Worm (Caenorhabditis elegans) whole organism, mixed stage, embryonic: Measurements from ENCODE around the gene rpl-42.

Experiments
- blmp-1 ChIP-seq: fragments of 150-350 bp; optimal IDR thresholded peaks from 2 replicates; lab custom pipeline; 2014; ENCODE audit warnings: missing biosample characterization, missing genetic modification characterization
- lin-13 ChIP-seq: fragments of 150-350 bp; optimal IDR thresholded peaks from 2 replicates; lab custom pipeline; 2014; ENCODE audit warnings: missing biosample characterization, missing genetic modification characterization
- nhr-12 ChIP-seq: fragments of 150-350 bp; optimal IDR thresholded peaks from 2 replicates; lab custom pipeline; 2014; ENCODE audit warnings: missing biosample characterization, missing genetic modification characterization
- snpc-4 ChIP-seq: fragments of 150-350 bp; optimal IDR thresholded peaks from 2 replicates; lab custom pipeline; 2014; ENCODE audit warnings: missing biosample characterization, missing genetic modification characterization
- sptf-1 ChIP-seq: sonication (generic microtip); optimal IDR thresholded peaks from 2 replicates; lab custom pipeline; 2017; ENCODE audit warnings: mild to moderate bottlenecking, missing genetic modification characterization, moderate library complexity, missing compliant biosample characterization
- unc-39 ChIP-seq: fragments of 150-350 bp; optimal IDR thresholded peaks from 2 replicates; lab custom pipeline; 2014; ENCODE audit warnings: missing biosample characterization, missing genetic modification characterization

ce11 chrII:11089356-11089755, 3.2 kb upstream of the rpl-42 start, which contains the start of gene unc-53:
- TF ChIP-seq snpc-4 (tag; lab: Kevin White, UChicago) (no peak), blmp-1 (tag; lab: Kevin White, UChicago) (no peak), lin-13 (tag; lab: Kevin White, UChicago) (no peak), unc-39 (no peak), sptf-1 (no peak), nhr-12 (tag; lab: Kevin White, UChicago) (no peak)
